Worm (Caenorhabditis elegans) whole organism, L4/young adult: ENCODE data around the gene cpb-1.

Experiments
- W03F9.2 ChIP-seq: fragments of 150-350 bp; optimal IDR thresholded peaks from 2 replicates; lab custom pipeline; 2014; ENCODE audit warnings: missing biosample characterization, missing genetic modification characterization
- him-1 ChIP-seq: sonication (generic microtip); optimal IDR thresholded peaks from 2 replicates; lab custom pipeline; 2016; ENCODE audit warnings: missing genotype, missing genetic modification reagents, missing genetic modification characterization, missing compliant biosample characterization

- TF ChIP-seq W03F9.2 (tag; lab: Kevin White, UChicago) (no peak), him-1 (tag; lab: Kevin White, UChicago) (no peak)
Measured at ce11 chrIII:9319641-9320040, 2.5 kb upstream of the cpb-1 start, which contains the start of gene C40H1.9.
